Fruit fly (Drosophila melanogaster) whole organism, embryonic: Measurements from ENCODE around the gene CG10348.

ENCODE experiments used
- Bdp1 ChIP-seq: fragments of 200-800 bp; sonication (Bioruptor generic); optimal IDR thresholded peaks from 3 replicates; lab custom pipeline; 2016; ENCODE audit warnings: missing biosample characterization, missing genetic modification characterization
- CG1024 ChIP-seq: fragments of 200-800 bp; sonication (Bioruptor generic); IDR thresholded peaks from 2 replicates; pipeline ENCODE4 v1.3.6; 2022; ENCODE audit warnings: missing biosample characterization, missing genetic modification characterization
- CG10654 ChIP-seq: fragments of 200-800 bp; sonication (Bioruptor generic); optimal IDR thresholded peaks from 2 replicates; lab custom pipeline; 2016; ENCODE audit warnings: missing biosample characterization, missing genetic modification characterization
- CG11247 ChIP-seq: fragments of 200-800 bp; sonication (Bioruptor generic); IDR thresholded peaks from 2 replicates; pipeline ENCODE4 v1.3.6; 2022; ENCODE audit warnings: missing biosample characterization, missing genetic modification characterization
- CG11398 ChIP-seq: fragments of 200-800 bp; sonication (Bioruptor generic); optimal IDR thresholded peaks from 2 replicates; lab custom pipeline; 2016; ENCODE audit warnings: missing biosample characterization, missing genetic modification characterization
- CG12299 ChIP-seq: fragments of 200-800 bp; sonication (Bioruptor generic); optimal IDR thresholded peaks from 2 replicates; lab custom pipeline; 2018; ENCODE audit warnings: missing biosample characterization, mild to moderate bottlenecking, missing genetic modification characterization
- CG12391 ChIP-seq: fragments of 200-800 bp; sonication (Bioruptor generic); optimal IDR thresholded peaks from 3 replicates; lab custom pipeline; 2018; ENCODE audit warnings: missing biosample characterization, mild to moderate bottlenecking, missing genetic modification characterization, moderate library complexity
- CG13424 ChIP-seq: fragments of 200-800 bp; sonication (Bioruptor generic); optimal IDR thresholded peaks from 2 replicates; lab custom pipeline; 2019; ENCODE audit warnings: missing biosample characterization, mild to moderate bottlenecking, missing genetic modification characterization, moderate library complexity
- CG16813 ChIP-seq: fragments of 200-800 bp; sonication (Bioruptor generic); IDR thresholded peaks from 3 replicates; pipeline ENCODE4 v1.3.6; 2022; ENCODE audit warnings: missing biosample characterization, missing genetic modification characterization; ENCODE audit not compliant: partially characterized antibody
- CG17568 ChIP-seq: fragments of 200-800 bp; sonication (Bioruptor generic); optimal IDR thresholded peaks from 2 replicates; lab custom pipeline; 2018; ENCODE audit warnings: missing biosample characterization, mild to moderate bottlenecking, missing genetic modification characterization, moderate library complexity
- CG18476 ChIP-seq: fragments of 200-800 bp; sonication (Bioruptor generic); optimal IDR thresholded peaks from 2 replicates; lab custom pipeline; 2016; ENCODE audit warnings: missing biosample characterization, mild to moderate bottlenecking, missing genetic modification characterization
- CG3726 ChIP-seq: fragments of 200-800 bp; sonication (Bioruptor generic); IDR thresholded peaks from 3 replicates; pipeline ENCODE4, ENCODE4 v1.3.6; 2022; ENCODE audit warnings: missing biosample characterization, missing genetic modification characterization
- CG6765 ChIP-seq: fragments of 200-800 bp; sonication (Bioruptor generic); optimal IDR thresholded peaks from 3 replicates; lab custom pipeline; 2017; ENCODE audit warnings: missing biosample characterization, mild to moderate bottlenecking, missing genetic modification characterization
- CG9437 ChIP-seq: fragments of 200-800 bp; sonication (Bioruptor generic); optimal IDR thresholded peaks from 2 replicates; lab custom pipeline; 2018; ENCODE audit warnings: missing biosample characterization, mild to moderate bottlenecking, missing genetic modification characterization
- Chrac-16 ChIP-seq: fragments of 200-800 bp; sonication (Bioruptor generic); optimal IDR thresholded peaks from 3 replicates; lab custom pipeline; 2016; ENCODE audit warnings: missing biosample characterization, missing genetic modification characterization
- Dek ChIP-seq: fragments of 200-800 bp; sonication (Bioruptor generic); optimal IDR thresholded peaks from 3 replicates; lab custom pipeline; 2019; ENCODE audit warnings: missing biosample characterization, mild to moderate bottlenecking, missing genetic modification characterization, moderate library complexity
- H2.0 ChIP-seq: fragments of 200-800 bp; sonication (Bioruptor generic); IDR thresholded peaks from 2 replicates; pipeline ENCODE4 v1.3.6; 2022; ENCODE audit warnings: missing biosample characterization, missing genetic modification characterization
- Max ChIP-seq: fragments of 200-800 bp; sonication (Bioruptor generic); optimal IDR thresholded peaks from 2 replicates; lab custom pipeline; 2016; ENCODE audit warnings: missing biosample characterization, mild to moderate bottlenecking, missing genetic modification characterization
- Optix ChIP-seq: fragments of 200-800 bp; sonication (Bioruptor generic); IDR thresholded peaks from 3 replicates; pipeline ENCODE4 v1.3.6; 2022; ENCODE audit warnings: missing biosample characterization, missing genetic modification characterization
- Pdp1 ChIP-seq, 2 experiments: fragments of 200-800 bp; sonication (Bioruptor generic); optimal IDR thresholded peaks; 3 replicates each; lab custom pipeline; 2016; ENCODE audit warnings: missing biosample characterization in 2 of 2, missing genetic modification characterization in 2 of 2, mild to moderate bottlenecking in 1 of 2, moderate library complexity in 1 of 2
- Ravus ChIP-seq: fragments of 200-800 bp; sonication (Bioruptor generic); IDR thresholded peaks from 2 replicates; pipeline ENCODE4 v1.3.6; 2022; ENCODE audit warnings: missing biosample characterization, missing genetic modification characterization
- TFAM ChIP-seq: fragments of 200-800 bp; sonication (Bioruptor generic); optimal IDR thresholded peaks from 2 replicates; lab custom pipeline; 2017; ENCODE audit warnings: missing biosample characterization, missing genetic modification characterization, inconsistent platforms
- YL-1 ChIP-seq: fragments of 200-800 bp; sonication (Bioruptor generic); optimal IDR thresholded peaks from 3 replicates; lab custom pipeline; 2017; ENCODE audit warnings: missing biosample characterization, mild to moderate bottlenecking, missing genetic modification characterization
- aop ChIP-seq: fragments of 200-800 bp; sonication (Bioruptor generic); IDR thresholded peaks from 2 replicates; pipeline ENCODE4 v1.3.6; 2022; ENCODE audit warnings: missing biosample characterization, missing genetic modification characterization
- ap ChIP-seq: fragments of 200-800 bp; sonication (Bioruptor generic); IDR thresholded peaks from 2 replicates; pipeline ENCODE4 v1.3.6; 2022; ENCODE audit warnings: missing biosample characterization, missing genetic modification characterization
- bowl ChIP-seq: fragments of 200-800 bp; sonication (Bioruptor generic); IDR thresholded peaks from 2 replicates; pipeline ENCODE4 v1.3.6; 2022; ENCODE audit warnings: missing biosample characterization, missing genetic modification characterization
- bsh ChIP-seq, 2 experiments: fragments of 200-800 bp; sonication (Bioruptor generic); optimal IDR thresholded peaks; 2 replicates each; lab custom pipeline; 2017 to 2018; ENCODE audit warnings: mild to moderate bottlenecking in 2 of 2, missing biosample characterization in 2 of 2, missing genetic modification characterization in 2 of 2, moderate library complexity in 1 of 2
- chinmo ChIP-seq: fragments of 200-800 bp; sonication (Bioruptor generic); IDR thresholded peaks from 4 replicates; pipeline ENCODE4 v1.3.6; 2022; ENCODE audit warnings: missing biosample characterization, missing genetic modification characterization; ENCODE audit not compliant: partially characterized antibody
- chn ChIP-seq: fragments of 200-800 bp; sonication (Bioruptor generic); optimal IDR thresholded peaks from 2 replicates; lab custom pipeline; 2016; ENCODE audit warnings: missing biosample characterization, missing genetic modification characterization
- crc ChIP-seq: fragments of 200-800 bp; sonication (Bioruptor generic); optimal IDR thresholded peaks from 2 replicates; lab custom pipeline; 2016; ENCODE audit warnings: missing biosample characterization, missing genetic modification characterization
- dimm ChIP-seq: fragments of 200-800 bp; sonication (Bioruptor generic); IDR thresholded peaks from 2 replicates; pipeline ENCODE4 v1.3.6; 2022; ENCODE audit warnings: missing biosample characterization, missing genetic modification characterization
- dpn ChIP-seq, 2 experiments: fragments of 200-800 bp; sonication (Bioruptor generic); optimal IDR thresholded peaks; 3 replicates each; lab custom pipeline; 2016; ENCODE audit warnings: missing biosample characterization in 2 of 2, missing genetic modification characterization in 2 of 2
- fd64A ChIP-seq: fragments of 200-800 bp; sonication (Bioruptor generic); optimal IDR thresholded peaks from 3 replicates; lab custom pipeline; 2018; ENCODE audit warnings: missing biosample characterization, mild to moderate bottlenecking, missing genetic modification characterization
- fd96Cb ChIP-seq: fragments of 200-800 bp; sonication (Bioruptor generic); optimal IDR thresholded peaks from 2 replicates; lab custom pipeline; 2018; ENCODE audit warnings: missing biosample characterization, mild to moderate bottlenecking, missing genetic modification characterization, moderate library complexity
- fu2 ChIP-seq: fragments of 200-800 bp; sonication (Bioruptor generic); optimal IDR thresholded peaks from 2 replicates; lab custom pipeline; 2016; ENCODE audit warnings: missing biosample characterization, missing genetic modification characterization
- gt ChIP-seq: fragments of 200-800 bp; sonication (Bioruptor generic); IDR thresholded peaks from 2 replicates; pipeline ENCODE4 v1.3.6; 2022; ENCODE audit warnings: missing biosample characterization, missing genetic modification characterization
- insv ChIP-seq, 2 experiments: fragments of 200-800 bp; sonication (Bioruptor generic); optimal IDR thresholded peaks; 3 replicates each; lab custom pipeline; 2016 to 2018; ENCODE audit warnings: missing biosample characterization in 2 of 2, missing genetic modification characterization in 2 of 2
- mld ChIP-seq: fragments of 200-800 bp; sonication (Bioruptor generic); IDR thresholded peaks from 3 replicates; pipeline ENCODE4 v1.3.6; 2022; ENCODE audit warnings: missing biosample characterization, missing genetic modification characterization; ENCODE audit not compliant: partially characterized antibody
- onecut ChIP-seq: fragments of 200-800 bp; sonication (Bioruptor generic); IDR thresholded peaks from 2 replicates; pipeline ENCODE4 v1.3.6; 2022; ENCODE audit warnings: missing biosample characterization, missing genetic modification characterization
- p53 ChIP-seq: fragments of 200-800 bp; sonication (Bioruptor generic); optimal IDR thresholded peaks from 2 replicates; lab custom pipeline; 2016; ENCODE audit warnings: missing biosample characterization, missing genetic modification characterization
- pan ChIP-seq, 4 experiments: fragments of >200 bp in 3 of 4; fragments of 200-800 bp in 1 of 4; sonication (Bioruptor generic) in 1 of 4; optimal IDR thresholded peaks in 3 of 4; IDR thresholded peaks in 1 of 4; 2 replicates each; pipeline versions ENCODE4 v1.3.6 to Lab custom; 2017 to 2022; ENCODE audit warnings: missing biosample characterization in 2 of 4, missing genetic modification characterization in 2 of 4, mixed read lengths in 1 of 4
- peb ChIP-seq: fragments of 200-800 bp; sonication (Bioruptor generic); IDR thresholded peaks from 2 replicates; pipeline ENCODE4 v1.3.6; 2022; ENCODE audit warnings: missing biosample characterization, missing genetic modification characterization
- repo ChIP-seq: fragments of 200-800 bp; sonication (Bioruptor generic); optimal IDR thresholded peaks from 2 replicates; lab custom pipeline; 2016; ENCODE audit warnings: missing biosample characterization, missing genetic modification characterization
- sd ChIP-seq: fragments of 200-800 bp; sonication (Bioruptor generic); optimal IDR thresholded peaks from 3 replicates; lab custom pipeline; 2018; ENCODE audit warnings: missing biosample characterization, mild to moderate bottlenecking, missing genetic modification characterization, moderate library complexity
- shn ChIP-seq: fragments of 200-800 bp; sonication (Bioruptor generic); optimal IDR thresholded peaks from 3 replicates; lab custom pipeline; 2016; ENCODE audit warnings: missing biosample characterization, missing genetic modification characterization
- sima ChIP-seq: fragments of 200-800 bp; sonication (Bioruptor generic); optimal IDR thresholded peaks from 2 replicates; lab custom pipeline; 2016; ENCODE audit warnings: missing biosample characterization, missing genetic modification characterization
- sisA ChIP-seq: fragments of 200-800 bp; sonication (Bioruptor generic); IDR thresholded peaks from 2 replicates; pipeline ENCODE4 v1.3.6; 2022; ENCODE audit warnings: missing biosample characterization, missing genetic modification characterization
- sr ChIP-seq: fragments of 200-800 bp; sonication (Bioruptor generic); IDR thresholded peaks from 3 replicates; pipeline ENCODE4 v1.3.6; 2022; ENCODE audit warnings: missing biosample characterization, missing genetic modification characterization
- toy ChIP-seq: fragments of 200-800 bp; sonication (Bioruptor generic); IDR thresholded peaks from 2 replicates; pipeline ENCODE4 v1.3.6; 2022; ENCODE audit warnings: missing biosample characterization, missing genetic modification characterization
- ttk ChIP-seq: fragments of 200-800 bp; sonication (Bioruptor generic); IDR thresholded peaks from 2 replicates; pipeline ENCODE4 v2.1.2; 2022; ENCODE audit warnings: missing biosample characterization, missing genetic modification characterization

Gene CG10348

DNA sequence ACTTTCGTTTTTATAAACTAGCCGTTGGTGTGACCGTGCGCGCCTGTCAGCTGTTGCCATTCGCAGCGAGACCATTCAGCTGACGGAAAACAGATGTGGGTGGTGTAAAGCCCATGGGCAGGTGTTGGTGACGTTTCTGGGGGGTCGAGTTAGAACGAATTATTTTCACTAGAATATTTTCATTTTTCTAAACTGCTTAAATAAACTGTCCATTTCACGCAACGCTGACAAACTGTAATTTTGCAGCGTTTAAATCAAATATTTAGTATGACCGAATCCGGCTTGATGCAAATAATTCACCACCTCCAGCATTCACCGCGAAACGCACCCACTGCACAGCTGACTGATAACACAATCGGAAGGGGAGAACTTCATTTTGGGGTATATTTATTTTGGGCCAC lies 36.9 kb downstream of the CG10348 start, which contains the start of the genes CG10383 and CG10338 (continued):
- TF ChIP-seq sr (peak; percentile 92), fd64A (GFP tag; lab: Kevin White, UChicago) (peak; percentile 22), CG17568 (peak; percentile 64), YL-1 (GFP tag; lab: Kevin White, UChicago) (peak; percentile 80), ttk (GFP tag; lab: Robert Waterston, UW) (peak; percentile 91), bowl (GFP tag; lab: Robert Waterston, UW) (peak; percentile 79), Optix (GFP tag; lab: Robert Waterston, UW) (peak; percentile 88), dpn (GFP tag; optimal IDR thresholded peaks at IDR 0.05; lab: Kevin White, UChicago) (peak; percentile 89 to 93), crc (peak; percentile 84), Dek (tag; lab: Kevin White, UChicago) (peak; percentile 62), CG9437 (GFP tag; lab: Kevin White, UChicago) (peak; percentile 23), mld (GFP tag; lab: Robert Waterston, UW) (no peak), ap (GFP tag; lab: Robert Waterston, UW) (peak; percentile 74), onecut (GFP tag; lab: Robert Waterston, UW) (peak; percentile 61), CG10654 (peak; percentile 71), aop (GFP tag; lab: Robert Waterston, UW) (peak; percentile 69; the same call in 1 of the 2 replicates), sisA (GFP tag; lab: Robert Waterston, UW) (peak; percentile 88), peb (peak; percentile 77), fd96Cb (tag; lab: Kevin White, UChicago) (peak; percentile 70), bsh (GFP tag; optimal IDR thresholded peaks at IDR 0.05; lab: Kevin White, UChicago) (peak; percentile 26 to 78), CG12299 (tag; lab: Kevin White, UChicago) (peak; percentile 76), Chrac-16 (GFP tag; lab: Kevin White, UChicago) (peak; percentile 90), pan (optimal IDR thresholded peaks at IDR 0.05; lab: Kevin White, UChicago) (no peak), pan (GFP tag; optimal IDR thresholded peaks at IDR 0.05 in 1 of 2, IDR thresholded peaks at IDR 0.05 in 1 of 2) (peak in 1 of 2 experiments; percentile 94), CG1024 (GFP tag; lab: Robert Waterston, UW) (peak; percentile 83), toy (GFP tag; lab: Robert Waterston, UW) (peak; percentile 76), Max (GFP tag; lab: Kevin White, UChicago) (peak; percentile 78), dimm (GFP tag; lab: Robert Waterston, UW) (0 out of 2 replicates have a peak, but pooled peaks have one; percentile 32), shn (GFP tag; lab: Kevin White, UChicago) (peak; percentile 92), fu2 (GFP tag; lab: Kevin White, UChicago) (peak; percentile 83), chinmo (0 out of 4 replicates have a peak, but pooled peaks have one; percentile 27), TFAM (GFP tag; lab: Kevin White, UChicago) (no peak), Ravus (GFP tag; lab: Robert Waterston, UW) (peak; percentile 65), insv (GFP tag; optimal IDR thresholded peaks at IDR 0.05; lab: Kevin White, UChicago) (peak in 1 of 2 experiments; percentile 43), CG12391 (peak; percentile 80), Bdp1 (GFP tag; lab: Kevin White, UChicago) (peak; percentile 77), repo (GFP tag; lab: Kevin White, UChicago) (peak; percentile 74), sima (no peak), p53 (GFP tag; lab: Kevin White, UChicago) (peak; percentile 82), gt (peak; percentile 68), CG18476 (GFP tag; lab: Kevin White, UChicago) (peak; percentile 54), CG16813 (no peak), chn (GFP tag; lab: Kevin White, UChicago) (peak; percentile 96), CG13424 (tag; lab: Kevin White, UChicago) (peak; percentile 77), CG11398 (GFP tag; lab: Kevin White, UChicago) (peak; percentile 77), CG3726 (GFP tag; lab: Robert Waterston, UW) (peak; percentile 79; the same call in 1 of the 3 replicates), H2.0 (peak; percentile 88), sd (tag; lab: Kevin White, UChicago) (peak; percentile 84), CG11247 (GFP tag; lab: Robert Waterston, UW) (peak; percentile 90), Pdp1 (GFP tag; optimal IDR thresholded peaks at IDR 0.05; lab: Kevin White, UChicago) (peak; percentile 86 to 89), CG6765 (GFP tag; lab: Kevin White, UChicago) (peak; percentile 27)
